Fruit fly (Drosophila melanogaster): Measurements from ENCODE around the gene CG43844.

DNA sequence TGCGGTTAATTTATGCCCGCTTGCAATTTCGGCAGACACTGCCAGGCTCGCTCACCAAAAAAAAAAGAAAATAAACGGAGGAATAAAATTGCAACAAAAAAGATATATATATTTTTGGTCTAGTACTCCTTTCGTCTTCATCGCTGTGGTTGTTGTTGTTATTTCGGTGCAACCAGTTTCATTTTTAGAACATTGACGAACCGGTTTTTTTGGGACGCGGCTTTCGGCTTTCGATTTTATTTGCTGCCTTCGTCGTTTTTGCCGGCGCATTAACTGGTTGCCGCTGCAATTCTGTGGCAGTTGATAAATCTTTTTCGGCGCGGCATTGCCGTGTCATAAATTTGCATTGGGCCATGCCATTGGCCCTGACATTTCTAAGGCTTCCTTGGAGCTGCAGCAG, 49.8 kb downstream of the CG43844 start:
- TF ChIP-seq Gug (GFP tag; IDR thresholded peaks at IDR 0.05) (no peak), CG34406 (GFP tag; optimal IDR thresholded peaks at IDR 0.05) (no peak), CG6792 (GFP tag; optimal IDR thresholded peaks at IDR 0.05) (no peak)

Measured in whole organism, prepupa.